Fruit fly (Drosophila melanogaster) whole organism: ENCODE results near the gene Or19a.

Experiments used
- CG8478 ChIP-seq: fragments of >200 bp; optimal IDR thresholded peaks from 2 replicates; lab custom pipeline; 2018; ENCODE audit warnings: inconsistent platforms
- EcR ChIP-seq, 2 experiments: fragments of >200 bp; optimal IDR thresholded peaks; 2 replicates each; lab custom pipeline; 2017; ENCODE audit warnings: missing biosample characterization in 2 of 2, missing genetic modification characterization in 2 of 2, missing genetic modification reagents in 2 of 2
- pan ChIP-seq: fragments of >200 bp; optimal IDR thresholded peaks from 2 replicates; lab custom pipeline; 2017

Or19a gene

dm6 chrX:20092308-20092707 is 50.7 kb downstream of the Or19a start, which contains the start of gene fd19B:
TSS of gene fd19B (minus strand) at chrX:20092408.
- no peak for TF ChIP-seq CG8478 (lab: Kevin White, UChicago)
- TF ChIP-seq EcR (GFP tag; optimal IDR thresholded peaks at IDR 0.05; lab: Kevin White, UChicago) = no peak
- TF ChIP-seq pan = no peak
